Fruit fly (Drosophila melanogaster) whole organism, embryonic: ENCODE results near the gene gfzf.

Experiments
- BEAF-32 ChIP-seq: fragments of 200-800 bp; sonication (Bioruptor generic); optimal IDR thresholded peaks from 3 replicates; lab custom pipeline; 2017; ENCODE audit warnings: missing biosample characterization, missing genetic modification characterization, mild to moderate bottlenecking, moderate library complexity, missing genetic modification reagents
- Bdp1 ChIP-seq: fragments of 200-800 bp; sonication (Bioruptor generic); optimal IDR thresholded peaks from 3 replicates; lab custom pipeline; 2016; ENCODE audit warnings: missing biosample characterization, missing genetic modification characterization
- BtbVII ChIP-seq: fragments of 200-800 bp; sonication (Bioruptor generic); optimal IDR thresholded peaks from 3 replicates; lab custom pipeline; 2017; ENCODE audit warnings: missing biosample characterization, mild to moderate bottlenecking, missing genetic modification characterization
- CG1024 ChIP-seq: fragments of 200-800 bp; sonication (Bioruptor generic); IDR thresholded peaks from 2 replicates; pipeline ENCODE4 v1.3.6; 2022; ENCODE audit warnings: missing biosample characterization, missing genetic modification characterization
- CG11560 ChIP-seq: fragments of 200-800 bp; sonication (Bioruptor generic); IDR thresholded peaks from 3 replicates; pipeline ENCODE4 v1.3.6; 2022; ENCODE audit warnings: missing biosample characterization, missing genetic modification characterization
- CG11696 ChIP-seq: fragments of 200-800 bp; sonication (Bioruptor generic); IDR thresholded peaks from 2 replicates; pipeline ENCODE4 v1.3.6; 2022; ENCODE audit warnings: missing biosample characterization, missing genetic modification characterization
- CG11723 ChIP-seq: fragments of 200-800 bp; sonication (Bioruptor generic); optimal IDR thresholded peaks from 2 replicates; lab custom pipeline; 2017; ENCODE audit warnings: missing biosample characterization, mild to moderate bottlenecking, missing genetic modification characterization
- CG12104 ChIP-seq: fragments of 200-800 bp; sonication (Bioruptor generic); optimal IDR thresholded peaks from 3 replicates; lab custom pipeline; 2016; ENCODE audit warnings: missing biosample characterization, missing genetic modification characterization
- CG12391 ChIP-seq: fragments of 200-800 bp; sonication (Bioruptor generic); optimal IDR thresholded peaks from 3 replicates; lab custom pipeline; 2018; ENCODE audit warnings: missing biosample characterization, mild to moderate bottlenecking, missing genetic modification characterization, moderate library complexity
- CG12659 ChIP-seq: fragments of 200-800 bp; sonication (Bioruptor generic); optimal IDR thresholded peaks from 3 replicates; lab custom pipeline; 2017; ENCODE audit warnings: mild to moderate bottlenecking, missing biosample characterization, missing genetic modification reagents, missing genetic modification characterization
- CG13296 ChIP-seq: fragments of 200-800 bp; sonication (Bioruptor generic); optimal IDR thresholded peaks from 3 replicates; lab custom pipeline; 2018; ENCODE audit warnings: missing biosample characterization, mild to moderate bottlenecking, missing genetic modification characterization
- CG16779 ChIP-seq: fragments of 200-800 bp; sonication (Bioruptor generic); IDR thresholded peaks from 2 replicates; pipeline ENCODE4 v1.3.6; 2022; ENCODE audit warnings: missing biosample characterization, missing genetic modification characterization
- CG17829 ChIP-seq: fragments of 200-800 bp; optimal IDR thresholded peaks from 2 replicates; lab custom pipeline; 2019; ENCODE audit warnings: missing biosample characterization, mild to moderate bottlenecking, missing genetic modification characterization, moderate library complexity
- CG18262 ChIP-seq: fragments of 200-800 bp; optimal IDR thresholded peaks from 3 replicates; lab custom pipeline; 2019; ENCODE audit warnings: missing biosample characterization, mild to moderate bottlenecking, missing genetic modification characterization, moderate library complexity
- CG2202 ChIP-seq: fragments of 200-800 bp; sonication (Bioruptor generic); optimal IDR thresholded peaks from 2 replicates; lab custom pipeline; 2018; ENCODE audit warnings: missing biosample characterization, mild to moderate bottlenecking, missing genetic modification characterization
- CG33213 ChIP-seq: fragments of 200-800 bp; sonication (Bioruptor generic); optimal IDR thresholded peaks from 3 replicates; lab custom pipeline; 2016; ENCODE audit warnings: missing biosample characterization, missing genetic modification characterization
- CG34422 ChIP-seq: fragments of 200-800 bp; sonication (Bioruptor generic); IDR thresholded peaks from 3 replicates; pipeline ENCODE4 v1.3.6; 2022; ENCODE audit warnings: missing biosample characterization, missing genetic modification characterization
- CG42726 ChIP-seq: fragments of 200-800 bp; sonication (Bioruptor generic); IDR thresholded peaks from 2 replicates; pipeline ENCODE4 v1.3.6; 2022; ENCODE audit warnings: missing biosample characterization, missing genetic modification characterization; ENCODE audit not compliant: partially characterized antibody
- CG6689 ChIP-seq: fragments of 200-800 bp; sonication (Bioruptor generic); IDR thresholded peaks from 2 replicates; pipeline ENCODE4 v1.3.6; 2022; ENCODE audit warnings: missing biosample characterization, missing genetic modification characterization
- CG7357 ChIP-seq: fragments of 200-800 bp; sonication (Bioruptor generic); IDR thresholded peaks from 3 replicates; pipeline ENCODE4 v1.3.6; 2022; ENCODE audit warnings: missing biosample characterization, missing genetic modification characterization
- CG8281 ChIP-seq: fragments of 200-800 bp; sonication (Bioruptor generic); optimal IDR thresholded peaks from 2 replicates; lab custom pipeline; 2018; ENCODE audit warnings: missing biosample characterization, mild to moderate bottlenecking, missing genetic modification characterization, moderate library complexity
- CG8944 ChIP-seq: fragments of 200-800 bp; sonication (Bioruptor generic); optimal IDR thresholded peaks from 3 replicates; lab custom pipeline; 2016; ENCODE audit warnings: missing biosample characterization, missing genetic modification characterization
- D19A ChIP-seq: fragments of 200-800 bp; optimal IDR thresholded peaks from 3 replicates; lab custom pipeline; 2019; ENCODE audit warnings: missing biosample characterization, mild to moderate bottlenecking, missing genetic modification characterization, moderate library complexity
- Dfd ChIP-seq, 2 experiments: fragments of >200 bp; optimal IDR thresholded peaks; 2 replicates each; lab custom pipeline; 2017; ENCODE audit warnings: missing biosample characterization in 2 of 2, missing genetic modification characterization in 2 of 2
- Dll ChIP-seq: fragments of 200-800 bp; sonication (Bioruptor generic); IDR thresholded peaks from 4 replicates; pipeline ENCODE4 v1.3.6; 2022; ENCODE audit warnings: missing biosample characterization, missing genetic modification characterization; ENCODE audit not compliant: partially characterized antibody
- Dp ChIP-seq: fragments of 200-800 bp; sonication (Bioruptor generic); optimal IDR thresholded peaks from 2 replicates; lab custom pipeline; 2018; ENCODE audit warnings: missing biosample characterization, mild to moderate bottlenecking, missing genetic modification characterization, moderate library complexity
- E2f2 ChIP-seq: fragments of 200-800 bp; sonication (Bioruptor generic); IDR thresholded peaks from 2 replicates; pipeline ENCODE4 v1.3.6; 2022; ENCODE audit warnings: missing biosample characterization, missing genetic modification characterization
- Eip74EF ChIP-seq, 2 experiments: fragments of 200-800 bp in 1 of 2; fragments of >200 bp in 1 of 2; sonication (Bioruptor generic) in 1 of 2; optimal IDR thresholded peaks; 2 replicates each; lab custom pipeline; 2017 to 2019; ENCODE audit warnings: missing biosample characterization in 2 of 2, missing genetic modification characterization in 2 of 2, mild to moderate bottlenecking in 1 of 2, moderate library complexity in 1 of 2
- Elba2 ChIP-seq: fragments of 200-800 bp; sonication (Bioruptor generic); optimal IDR thresholded peaks from 3 replicates; lab custom pipeline; 2016; ENCODE audit warnings: missing biosample characterization, missing genetic modification characterization
- HLH3B ChIP-seq: fragments of 200-800 bp; sonication (Bioruptor generic); IDR thresholded peaks from 2 replicates; pipeline ENCODE4 v1.3.6; 2022; ENCODE audit warnings: missing biosample characterization, missing genetic modification characterization
- Hand ChIP-seq: fragments of 200-800 bp; sonication (Bioruptor generic); optimal IDR thresholded peaks from 2 replicates; lab custom pipeline; 2017; ENCODE audit warnings: mild to moderate bottlenecking, missing biosample characterization, missing genetic modification reagents, missing genetic modification characterization
- HmgD ChIP-seq: fragments of 200-800 bp; sonication (Bioruptor generic); optimal IDR thresholded peaks from 3 replicates; lab custom pipeline; 2016; ENCODE audit warnings: missing biosample characterization, missing genetic modification characterization
- NK7.1 ChIP-seq: fragments of 200-800 bp; sonication (Bioruptor generic); optimal IDR thresholded peaks from 3 replicates; lab custom pipeline; 2016; ENCODE audit warnings: missing biosample characterization, missing genetic modification characterization
- Sin3A ChIP-seq: fragments of >200 bp; optimal IDR thresholded peaks from 2 replicates; lab custom pipeline; 2018
- Ssrp ChIP-seq: fragments of 200-800 bp; sonication (Bioruptor generic); optimal IDR thresholded peaks from 2 replicates; lab custom pipeline; 2018; ENCODE audit warnings: missing biosample characterization, mild to moderate bottlenecking, missing genetic modification characterization, moderate library complexity
- ash1 ChIP-seq: fragments of 200-800 bp; sonication (Bioruptor generic); optimal IDR thresholded peaks from 2 replicates; lab custom pipeline; 2018; ENCODE audit warnings: missing biosample characterization, mild to moderate bottlenecking, missing genetic modification characterization
- cg ChIP-seq: fragments of 200-800 bp; sonication (Bioruptor generic); optimal IDR thresholded peaks from 3 replicates; lab custom pipeline; 2019; ENCODE audit warnings: missing biosample characterization, mild to moderate bottlenecking, missing genetic modification characterization, moderate library complexity
- fd96Cb ChIP-seq: fragments of 200-800 bp; sonication (Bioruptor generic); optimal IDR thresholded peaks from 2 replicates; lab custom pipeline; 2018; ENCODE audit warnings: missing biosample characterization, mild to moderate bottlenecking, missing genetic modification characterization, moderate library complexity
- gem ChIP-seq: fragments of 200-800 bp; sonication (Bioruptor generic); optimal IDR thresholded peaks from 2 replicates; lab custom pipeline; 2019; ENCODE audit warnings: missing biosample characterization, mild to moderate bottlenecking, missing genetic modification characterization, moderate library complexity
- ind ChIP-seq: fragments of 200-800 bp; sonication (Bioruptor generic); optimal IDR thresholded peaks from 3 replicates; lab custom pipeline; 2016; ENCODE audit warnings: missing biosample characterization, missing genetic modification characterization
- ken ChIP-seq: fragments of 200-800 bp; sonication (Bioruptor generic); IDR thresholded peaks from 3 replicates; pipeline ENCODE4 v1.3.6; 2022; ENCODE audit warnings: missing biosample characterization, missing genetic modification characterization
- kni ChIP-seq: fragments of 200-800 bp; sonication (Bioruptor generic); optimal IDR thresholded peaks from 3 replicates; lab custom pipeline; 2017; ENCODE audit warnings: mild to moderate bottlenecking, missing biosample characterization, missing genetic modification reagents, missing genetic modification characterization
- nom ChIP-seq: fragments of 200-800 bp; sonication (Bioruptor generic); optimal IDR thresholded peaks from 2 replicates; lab custom pipeline; 2017; ENCODE audit warnings: missing biosample characterization, missing genetic modification characterization, mild to moderate bottlenecking, moderate library complexity, missing genetic modification reagents
- pita ChIP-seq: fragments of 200-800 bp; sonication (Bioruptor generic); optimal IDR thresholded peaks from 2 replicates; lab custom pipeline; 2017; ENCODE audit warnings: missing biosample characterization, mild to moderate bottlenecking, missing genetic modification characterization
- pum ChIP-seq: fragments of 200-800 bp; sonication (Bioruptor generic); optimal IDR thresholded peaks from 2 replicates; lab custom pipeline; 2016; ENCODE audit warnings: missing biosample characterization, missing genetic modification characterization
- salm ChIP-seq: fragments of 200-800 bp; sonication (Bioruptor generic); optimal IDR thresholded peaks from 2 replicates; lab custom pipeline; 2018; ENCODE audit warnings: missing biosample characterization, mild to moderate bottlenecking, missing genetic modification characterization
- sens-2 ChIP-seq: fragments of 200-800 bp; sonication (Bioruptor generic); IDR thresholded peaks from 2 replicates; pipeline ENCODE4 v1.3.6; 2022; ENCODE audit warnings: missing biosample characterization, missing genetic modification characterization
- so ChIP-seq: fragments of 200-800 bp; sonication (Bioruptor generic); IDR thresholded peaks from 3 replicates; pipeline ENCODE4 v1.3.6; 2022; ENCODE audit warnings: missing biosample characterization, missing genetic modification characterization

The gfzf gene

DNA sequence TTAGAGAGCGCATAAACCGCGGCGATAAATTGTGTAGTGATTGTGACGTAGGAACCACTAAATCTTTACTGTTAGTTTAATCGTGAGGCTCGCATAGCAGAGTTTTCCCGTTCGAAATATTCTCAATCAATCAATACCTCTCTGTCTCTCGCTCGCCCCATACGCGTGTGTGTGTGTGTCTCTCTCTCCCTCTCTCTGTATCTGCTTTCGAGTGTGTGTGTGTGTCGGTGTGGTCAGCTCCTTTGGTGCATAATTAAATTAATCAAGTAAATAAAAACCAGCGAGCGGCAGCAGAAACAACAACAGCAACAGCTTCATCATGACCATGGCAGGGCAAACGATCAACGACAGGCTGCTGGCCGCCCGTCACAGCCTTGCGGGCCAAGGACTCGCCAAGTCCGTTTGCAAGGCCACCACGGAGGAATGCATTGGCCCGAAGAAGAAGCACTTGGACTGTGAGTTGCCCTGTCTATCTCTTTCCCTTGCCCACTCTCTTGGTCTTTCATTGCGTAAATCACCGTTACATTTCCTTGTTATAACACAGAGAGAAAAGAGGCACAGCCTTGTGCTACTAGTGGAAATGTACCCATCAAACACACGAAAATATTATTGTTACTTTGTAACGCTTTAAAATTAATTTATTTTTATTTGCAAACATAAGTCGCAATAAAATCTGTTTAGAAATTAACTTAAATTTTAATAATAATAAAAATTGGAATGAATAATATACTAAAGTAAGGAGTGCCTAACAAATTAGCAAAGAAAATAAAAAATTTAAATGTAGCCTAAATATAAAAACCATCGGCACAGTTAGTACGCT is 36.5 kb upstream of the gfzf start (continued):
- TF ChIP-seq kni (GFP tag; lab: Kevin White, UChicago): peak; percentile 5
- no peak for TF ChIP-seq Hand (GFP tag; lab: Kevin White, UChicago)
- no peak for TF ChIP-seq HmgD (GFP tag; lab: Kevin White, UChicago)
- no peak for TF ChIP-seq CG11723 (GFP tag; lab: Kevin White, UChicago)
- TF ChIP-seq CG7357: no peak
- TF ChIP-seq CG18262 (tag; lab: Kevin White, UChicago): peak; percentile 45
- no peak for TF ChIP-seq HLH3B (GFP tag; lab: Robert Waterston, UW)
- TF ChIP-seq BtbVII (GFP tag; lab: Kevin White, UChicago): no peak
- no peak for TF ChIP-seq Dfd (GFP tag; optimal IDR thresholded peaks at IDR 0.05; lab: Kevin White, UChicago)
- peak; percentile 22 for TF ChIP-seq ind
- peak; percentile 45 for TF ChIP-seq CG12391 (tag; lab: Kevin White, UChicago)
- TF ChIP-seq cg (GFP tag; lab: Kevin White, UChicago): peak; percentile 96
- no peak for TF ChIP-seq Dp (GFP tag; lab: Kevin White, UChicago)
- no peak for TF ChIP-seq E2f2 (GFP tag; lab: Robert Waterston, UW)
- peak; percentile 35; the same call in 1 of the 4 replicates for TF ChIP-seq Dll
- no peak for TF ChIP-seq CG6689
- no peak for TF ChIP-seq CG8944
- TF ChIP-seq BEAF-32 (GFP tag; lab: Kevin White, UChicago): peak; percentile 30
- no peak for TF ChIP-seq CG33213 (GFP tag; lab: Kevin White, UChicago)
- TF ChIP-seq CG42726: no peak
- no peak for TF ChIP-seq so (GFP tag; lab: Robert Waterston, UW)
- peak; percentile 14 for TF ChIP-seq CG17829 (tag; lab: Kevin White, UChicago)
- TF ChIP-seq CG12104 (GFP tag; lab: Kevin White, UChicago): no peak
- peak; percentile 42 for TF ChIP-seq nom (GFP tag; lab: Kevin White, UChicago)
- TF ChIP-seq D19A (tag; lab: Kevin White, UChicago): peak; percentile 5
- no peak for TF ChIP-seq CG2202
- TF ChIP-seq CG34422 (GFP tag; lab: Robert Waterston, UW): no peak; the same call in 2 of the 3 replicates
- TF ChIP-seq CG16779 (GFP tag; lab: Robert Waterston, UW): no peak
- TF ChIP-seq salm (tag; lab: Kevin White, UChicago): no peak
- TF ChIP-seq gem (tag; lab: Kevin White, UChicago): peak; percentile 66
- no peak for TF ChIP-seq Elba2 (GFP tag; lab: Kevin White, UChicago)
- TF ChIP-seq pum (GFP tag; lab: Kevin White, UChicago): no peak
- TF ChIP-seq CG13296 (GFP tag; lab: Kevin White, UChicago): no peak
- TF ChIP-seq CG8281 (tag; lab: Kevin White, UChicago): peak; percentile 96
- no peak for TF ChIP-seq sens-2 (GFP tag; lab: Robert Waterston, UW)
- no peak for TF ChIP-seq ash1
- TF ChIP-seq CG11560 (tag; lab: Robert Waterston, UW): no peak
- no peak for TF ChIP-seq ken (GFP tag; lab: Robert Waterston, UW)
- no peak for TF ChIP-seq fd96Cb (tag; lab: Kevin White, UChicago)
- peak; percentile 37 for TF ChIP-seq Ssrp
- TF ChIP-seq pita (GFP tag; lab: Kevin White, UChicago): no peak
- no peak for TF ChIP-seq Eip74EF (GFP tag; optimal IDR thresholded peaks at IDR 0.05; lab: Kevin White, UChicago)
- TF ChIP-seq Bdp1 (GFP tag; lab: Kevin White, UChicago): no peak
- TF ChIP-seq CG11696 (GFP tag; lab: Robert Waterston, UW): no peak
- peak; percentile 30 for TF ChIP-seq Sin3A
- no peak for TF ChIP-seq CG1024 (GFP tag; lab: Robert Waterston, UW)
- TF ChIP-seq NK7.1 (GFP tag; lab: Kevin White, UChicago): no peak
- TF ChIP-seq CG12659 (GFP tag; lab: Kevin White, UChicago): no peak
